Worm (Caenorhabditis elegans): Measurements from ENCODE around the gene K02E11.5.
"Not testable (repeated sequence)": the region's sequence is repeated elsewhere in the genome, so short reads cannot be mapped to it uniquely, and the experiment has no call there.

Gene K02E11.5

DNA sequence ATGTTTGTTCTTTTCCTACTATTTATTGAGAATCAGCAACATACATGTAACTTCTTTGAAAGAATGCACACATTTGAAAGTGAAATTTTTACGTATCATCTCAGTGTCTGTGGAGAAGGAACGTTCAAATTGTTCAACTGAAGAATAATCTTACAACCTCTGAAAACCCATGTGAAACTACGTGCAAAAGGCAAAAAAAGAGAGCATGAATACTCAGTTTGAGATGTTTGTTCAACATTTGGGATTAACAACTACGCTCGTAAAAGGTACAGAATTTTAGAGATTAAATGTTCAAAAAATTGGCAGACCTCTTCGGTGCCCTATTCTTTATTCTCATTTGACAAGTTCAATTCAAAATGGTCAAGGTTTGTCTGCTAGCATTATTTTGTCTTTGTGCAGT, at the start of gene K02E11.5:
Gene K02E11.5, plus strand, starts transcription at position 301 of the 400 bp plus-strand sequence.
- no peak for TF ChIP-seq elt-3 (tag; optimal IDR thresholded peaks at IDR 0.05)
- no peak for TF ChIP-seq nhr-25 (tag; optimal IDR thresholded peaks at IDR 0.05)
- TF ChIP-seq ztf-1 (GFP tag; conservative IDR thresholded peaks at IDR 0.05) = no peak
- no peak for TF ChIP-seq skn-1 (tag; optimal IDR thresholded peaks at IDR 0.05)
- no peak for TF ChIP-seq mab-5 (tag; optimal IDR thresholded peaks at IDR 0.05)
- no peak for TF ChIP-seq lin-13 (GFP tag; optimal IDR thresholded peaks at IDR 0.05)
- TF ChIP-seq aly-2 (tag; optimal IDR thresholded peaks at IDR 0.05) = no peak
- no peak for TF ChIP-seq nhr-129 (tag; optimal IDR thresholded peaks at IDR 0.05)
- no peak for TF ChIP-seq unc-62 (GFP tag; optimal IDR thresholded peaks at IDR 0.05)
- TF ChIP-seq nhr-77 (tag; optimal IDR thresholded peaks at IDR 0.05) = no peak
- no peak for TF ChIP-seq sma-3 (GFP tag; optimal IDR thresholded peaks at IDR 0.05)
- TF ChIP-seq ztf-4 (tag; optimal IDR thresholded peaks at IDR 0.05) = no peak
- no peak for TF ChIP-seq nhr-6 (tag; optimal IDR thresholded peaks at IDR 0.05)
- TF ChIP-seq alr-1 (tag; optimal IDR thresholded peaks at IDR 0.05) = no peak

DNA sequence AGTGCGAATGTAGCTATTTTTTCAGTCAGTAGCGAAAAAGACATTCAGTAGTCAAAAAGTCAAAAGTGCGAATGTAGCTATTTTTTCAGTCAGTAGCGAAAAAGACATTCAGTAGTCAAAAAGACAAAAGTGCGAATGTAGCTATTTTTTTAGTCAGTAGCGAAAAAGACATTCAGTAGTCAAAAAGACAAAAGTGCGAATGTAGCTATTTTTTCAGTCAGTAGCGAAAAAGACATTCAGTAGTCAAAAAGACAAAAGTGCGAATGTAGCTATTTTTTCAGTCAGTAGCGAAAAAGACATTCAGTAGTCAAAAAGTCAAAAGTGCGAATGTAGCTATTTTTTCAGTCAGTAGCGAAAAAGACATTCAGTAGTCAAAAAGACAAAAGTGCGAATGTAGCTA, 46.9 kb upstream of the K02E11.5 start, which contains the start of gene T16A9.3:
Gene T16A9.3, plus strand, starts transcription at position 301 of the 400 bp plus-strand sequence.
- not testable (repeated sequence) for TF ChIP-seq lin-39, egl-27, mdl-1 (tag; optimal IDR thresholded peaks at IDR 0.05)

- TF ChIP-seq fos-1 (tag; optimal IDR thresholded peaks at IDR 0.05) = no peak
- TF ChIP-seq nhr-25 (tag; optimal IDR thresholded peaks at IDR 0.05) = no peak
- TF ChIP-seq R02D3.7 (tag; optimal IDR thresholded peaks at IDR 0.05) = no peak
- no peak for TF ChIP-seq mab-5 (tag; optimal IDR thresholded peaks at IDR 0.05)
- TF ChIP-seq ceh-16 (tag; optimal IDR thresholded peaks at IDR 0.05) = no peak
- no peak for TF ChIP-seq ZK546.5 (tag; optimal IDR thresholded peaks at IDR 0.05)
- TF ChIP-seq Y55F3AM.14 (GFP tag; optimal IDR thresholded peaks at IDR 0.05) = no peak
- TF ChIP-seq lin-13 (GFP tag; optimal IDR thresholded peaks at IDR 0.05) = no peak
- TF ChIP-seq lsy-2 (tag; optimal IDR thresholded peaks at IDR 0.05) = no peak
- TF ChIP-seq nhr-21 (tag; optimal IDR thresholded peaks at IDR 0.05) = no peak
- no peak for TF ChIP-seq lin-39 (tag; optimal IDR thresholded peaks at IDR 0.05)
- no peak for TF ChIP-seq nhr-237 (tag; optimal IDR thresholded peaks at IDR 0.05)
- TF ChIP-seq nhr-11 (tag; optimal IDR thresholded peaks at IDR 0.05) = no peak
- TF ChIP-seq ama-1 (optimal IDR thresholded peaks at IDR 0.05) = no peak
- TF ChIP-seq unc-55 (GFP tag; optimal IDR thresholded peaks at IDR 0.05) = no peak
- TF ChIP-seq crh-2 (tag; optimal IDR thresholded peaks at IDR 0.05) = no peak
- no peak for TF ChIP-seq elt-3 (tag; optimal IDR thresholded peaks at IDR 0.05)
- TF ChIP-seq sma-3 (GFP tag; optimal IDR thresholded peaks at IDR 0.05) = no peak
- TF ChIP-seq zag-1 (tag; optimal IDR thresholded peaks at IDR 0.05) = no peak
- no peak for TF ChIP-seq nhr-23 (tag; optimal IDR thresholded peaks at IDR 0.05)
Measured at ce11 chrV:14210743-14211142, 41.4 kb upstream of the K02E11.5 start, which contains the start of gene str-230. str-230 (minus strand) TSS chrV:14210843.

ce11 chrV:14212813-14213212, 39.3 kb upstream of the K02E11.5 start:
- TF ChIP-seq lsy-2 (tag; optimal IDR thresholded peaks at IDR 0.05) = no peak
- TF ChIP-seq gmeb-1 (tag; optimal IDR thresholded peaks at IDR 0.05) = peak; percentile 53
- TF ChIP-seq sma-9 (GFP tag; optimal IDR thresholded peaks at IDR 0.05) = peak; percentile 76
- TF ChIP-seq sma-9 (tag; optimal IDR thresholded peaks at IDR 0.05) = no peak
- peak; percentile 78 for TF ChIP-seq fos-1 (tag; optimal IDR thresholded peaks at IDR 0.05)
- no peak for TF ChIP-seq Y55F3AM.14 (GFP tag; optimal IDR thresholded peaks at IDR 0.05)
- peak; percentile 51 for TF ChIP-seq blmp-1 (tag; optimal IDR thresholded peaks at IDR 0.05; ENCODE audit: insufficient read depth)
- TF ChIP-seq nhr-10 (tag; optimal IDR thresholded peaks at IDR 0.05) = no peak
- TF ChIP-seq mdl-1 (tag; optimal IDR thresholded peaks at IDR 0.05) = no peak
- peak; percentile 70 for TF ChIP-seq nhr-21 (tag; optimal IDR thresholded peaks at IDR 0.05)
- TF ChIP-seq ztf-1 (GFP tag; conservative IDR thresholded peaks at IDR 0.05) = no peak
- TF ChIP-seq crh-2 (tag; optimal IDR thresholded peaks at IDR 0.05) = peak; percentile 65
- no peak for TF ChIP-seq unc-55 (GFP tag; optimal IDR thresholded peaks at IDR 0.05)
- TF ChIP-seq aly-2 (tag; optimal IDR thresholded peaks at IDR 0.05) = no peak
- no peak for TF ChIP-seq nhr-237 (tag; optimal IDR thresholded peaks at IDR 0.05)
- TF ChIP-seq nhr-12 (tag; optimal IDR thresholded peaks at IDR 0.05) = no peak

Data from whole organism, L2 larva.